Worm (Caenorhabditis elegans): ENCODE measurements around the gene ttyh-1.

- no peak for TF ChIP-seq cog-1 (tag; optimal IDR thresholded peaks at IDR 0.05)
- TF ChIP-seq T22C8.4 (GFP tag; IDR thresholded peaks at IDR 0.05): no peak
- TF ChIP-seq ref-1 (GFP tag; conservative IDR thresholded peaks at IDR 0.05): no peak
- no peak for TF ChIP-seq tab-1 (GFP tag; IDR thresholded peaks at IDR 0.05)
- TF ChIP-seq ztf-23 (GFP tag; IDR thresholded peaks at IDR 0.05): no peak
- no peak for TF ChIP-seq ztf-29 (GFP tag; IDR thresholded peaks at IDR 0.05)
- TF ChIP-seq flt-1 (GFP tag; IDR thresholded peaks at IDR 0.05): no peak
- TF ChIP-seq klf-2 (GFP tag; conservative IDR thresholded peaks at IDR 0.05): no peak
Measured at ce11 chrX:11407682-11408335, 39.3 kb downstream of the ttyh-1 start, which contains the start of gene F08B12.4.
